Worm (Caenorhabditis elegans): Measurements from ENCODE around the gene R07B7.2.

- no peak for TF ChIP-seq elt-2 (tag; optimal IDR thresholded peaks at IDR 0.05)
- TF ChIP-seq pag-3 (tag; optimal IDR thresholded peaks at IDR 0.05; ENCODE audit: borderline replicate concordance, insufficient read depth): no peak
- TF ChIP-seq rnt-1 (tag; optimal IDR thresholded peaks at IDR 0.05): no peak
- no peak for TF ChIP-seq mep-1 (tag; optimal IDR thresholded peaks at IDR 0.05)
- TF ChIP-seq nhr-90 (tag; optimal IDR thresholded peaks at IDR 0.05; ENCODE audit: poor library complexity): no peak
- no peak for TF ChIP-seq mef-2 (tag; optimal IDR thresholded peaks at IDR 0.05)
- TF ChIP-seq ama-1 (optimal IDR thresholded peaks at IDR 0.05): no peak
- TF ChIP-seq snpc-4 (tag; optimal IDR thresholded peaks at IDR 0.05): no peak
- no peak for TF ChIP-seq elt-3 (tag; optimal IDR thresholded peaks at IDR 0.05)
- TF ChIP-seq aly-2 (tag; optimal IDR thresholded peaks at IDR 0.05): no peak
- no peak for TF ChIP-seq ztf-11 (tag; optimal IDR thresholded peaks at IDR 0.05)
- no peak for TF ChIP-seq unc-130 (tag; optimal IDR thresholded peaks at IDR 0.05)
- no peak for TF ChIP-seq skn-1 (tag; optimal IDR thresholded peaks at IDR 0.05)
Measured at ce11 chrV:12045132-12045531, 14.4 kb downstream of the R07B7.2 start, which contains the start of gene F10C2.5.

All from whole organism, L1 larva.